Worm (Caenorhabditis elegans) whole organism, L2 larva: Measurements from ENCODE around the gene B0310.2.

Source experiments
- C34F6.9 ChIP-seq: fragments of 150-350 bp; optimal IDR thresholded peaks from 2 replicates; lab custom pipeline; 2014; ENCODE audit warnings: missing biosample characterization, missing genetic modification characterization
- F13H6.1 ChIP-seq: sonication (generic microtip); optimal IDR thresholded peaks from 2 replicates; lab custom pipeline; 2016; ENCODE audit warnings: missing genetic modification characterization, missing compliant biosample characterization
- R02D3.7 ChIP-seq: fragments of 150-350 bp; optimal IDR thresholded peaks from 2 replicates; lab custom pipeline; 2014; ENCODE audit warnings: missing biosample characterization, missing genetic modification characterization
- Y55F3AM.14 ChIP-seq: fragments of 200-800 bp; sonication (Bioruptor generic); optimal IDR thresholded peaks from 2 replicates; lab custom pipeline; 2018; ENCODE audit warnings: mild to moderate bottlenecking, missing genetic modification characterization, missing compliant biosample characterization
- ZK546.5 ChIP-seq: sonication (generic microtip); optimal IDR thresholded peaks from 2 replicates; lab custom pipeline; 2017; ENCODE audit warnings: missing biosample characterization, missing genetic modification characterization
- alr-1 ChIP-seq: fragments of 150-350 bp; optimal IDR thresholded peaks from 2 replicates; lab custom pipeline; 2014; ENCODE audit warnings: missing biosample characterization, missing genetic modification characterization
- aly-2 ChIP-seq: fragments of 150-350 bp; optimal IDR thresholded peaks from 2 replicates; lab custom pipeline; 2014; ENCODE audit warnings: missing biosample characterization, missing genetic modification characterization
- ama-1 ChIP-seq: fragments of 150-350 bp; optimal IDR thresholded peaks from 2 replicates; lab custom pipeline; 2018; ENCODE audit warnings: inconsistent platforms
- blmp-1 ChIP-seq: sonication (generic microtip); optimal IDR thresholded peaks from 2 replicates; lab custom pipeline; 2017; ENCODE audit warnings: missing genetic modification characterization, mild to moderate bottlenecking, missing compliant biosample characterization, antibody characterized with exemption, moderate library complexity; ENCODE audit not compliant: insufficient read depth
- ceh-16 ChIP-seq: fragments of 150-350 bp; optimal IDR thresholded peaks from 2 replicates; lab custom pipeline; 2014; ENCODE audit warnings: missing biosample characterization, missing genetic modification characterization
- ceh-82 ChIP-seq: fragments of 150-350 bp; optimal IDR thresholded peaks from 2 replicates; lab custom pipeline; 2014; ENCODE audit warnings: missing biosample characterization, missing genetic modification characterization
- crh-2 ChIP-seq: sonication (generic microtip); optimal IDR thresholded peaks from 2 replicates; lab custom pipeline; 2017; ENCODE audit warnings: missing biosample characterization, missing genetic modification characterization
- dmd-4 ChIP-seq: sonication (generic microtip); optimal IDR thresholded peaks from 2 replicates; lab custom pipeline; 2017; ENCODE audit warnings: missing biosample characterization, missing genetic modification characterization
- egl-27 ChIP-seq: sonication (generic microtip); optimal IDR thresholded peaks from 3 replicates; lab custom pipeline; 2017; ENCODE audit warnings: missing biosample characterization, missing genetic modification reagents, missing genetic modification characterization
- elt-1 ChIP-seq: fragments of 150-350 bp; optimal IDR thresholded peaks from 2 replicates; lab custom pipeline; 2014; ENCODE audit warnings: missing biosample characterization, missing genetic modification characterization
- elt-3 ChIP-seq: sonication (generic microtip); optimal IDR thresholded peaks from 2 replicates; lab custom pipeline; 2017; ENCODE audit warnings: missing biosample characterization, missing genetic modification characterization
- fos-1 ChIP-seq: fragments of 150-350 bp; optimal IDR thresholded peaks from 2 replicates; lab custom pipeline; 2014; ENCODE audit warnings: missing biosample characterization, missing genetic modification characterization
- gmeb-1 ChIP-seq: fragments of 150-350 bp; optimal IDR thresholded peaks from 2 replicates; lab custom pipeline; 2014; ENCODE audit warnings: missing biosample characterization, missing genetic modification characterization
- lin-11 ChIP-seq: fragments of 150-350 bp; sonication (generic microtip); optimal IDR thresholded peaks from 2 replicates; lab custom pipeline; 2014; ENCODE audit warnings: missing biosample characterization, missing genetic modification characterization, inconsistent platforms, mixed read lengths
- lin-13 ChIP-seq: fragments of 150-350 bp; optimal IDR thresholded peaks from 2 replicates; lab custom pipeline; 2014; ENCODE audit warnings: missing biosample characterization, missing genetic modification reagents, missing genetic modification characterization
- lin-39 ChIP-seq: fragments of 150-350 bp; optimal IDR thresholded peaks from 2 replicates; lab custom pipeline; 2014; ENCODE audit warnings: missing biosample characterization, missing genetic modification reagents, missing genetic modification characterization
- lsy-2 ChIP-seq, 2 experiments: fragments of 150-350 bp in 1 of 2; sonication (generic microtip) in 1 of 2; optimal IDR thresholded peaks; 2 replicates each; lab custom pipeline; 2014 to 2017; ENCODE audit warnings: missing biosample characterization in 2 of 2, missing genetic modification characterization in 2 of 2
- mab-5 ChIP-seq: fragments of 150-350 bp; optimal IDR thresholded peaks from 2 replicates; lab custom pipeline; 2014; ENCODE audit warnings: missing biosample characterization, missing genetic modification characterization
- mbf-1 ChIP-seq: sonication (generic microtip); optimal IDR thresholded peaks from 2 replicates; lab custom pipeline; 2017; ENCODE audit warnings: missing biosample characterization, missing genetic modification characterization
- mdl-1 ChIP-seq, 2 experiments: fragments of 150-350 bp in 1 of 2; sonication (generic microtip) in 1 of 2; optimal IDR thresholded peaks; 2 replicates each; lab custom pipeline; 2017; ENCODE audit warnings: missing biosample characterization in 2 of 2, missing genetic modification characterization in 2 of 2
- nhr-10 ChIP-seq: sonication (generic microtip); optimal IDR thresholded peaks from 2 replicates; lab custom pipeline; 2017; ENCODE audit warnings: missing biosample characterization, missing genetic modification characterization
- nhr-11 ChIP-seq: fragments of 150-350 bp; optimal IDR thresholded peaks from 2 replicates; lab custom pipeline; 2014; ENCODE audit warnings: missing biosample characterization, missing genetic modification characterization
- nhr-12 ChIP-seq: fragments of 150-350 bp; optimal IDR thresholded peaks from 2 replicates; lab custom pipeline; 2014; ENCODE audit warnings: missing biosample characterization, missing genetic modification characterization
- nhr-129 ChIP-seq: fragments of 150-350 bp; optimal IDR thresholded peaks from 2 replicates; lab custom pipeline; 2014; ENCODE audit warnings: missing biosample characterization, missing genetic modification characterization
- nhr-21 ChIP-seq: fragments of 150-350 bp; optimal IDR thresholded peaks from 2 replicates; lab custom pipeline; 2014; ENCODE audit warnings: missing biosample characterization, missing genetic modification characterization
- nhr-237 ChIP-seq: fragments of 150-350 bp; optimal IDR thresholded peaks from 2 replicates; lab custom pipeline; 2014; ENCODE audit warnings: missing biosample characterization, missing genetic modification characterization
- nhr-25 ChIP-seq: fragments of 150-350 bp; sonication (generic microtip); optimal IDR thresholded peaks from 3 replicates; lab custom pipeline; 2014; ENCODE audit warnings: missing biosample characterization, missing genetic modification characterization
- nhr-6 ChIP-seq: fragments of 150-350 bp; optimal IDR thresholded peaks from 2 replicates; lab custom pipeline; 2014; ENCODE audit warnings: missing biosample characterization, missing genetic modification characterization
- nhr-77 ChIP-seq: fragments of 150-350 bp; optimal IDR thresholded peaks from 2 replicates; lab custom pipeline; 2014; ENCODE audit warnings: missing biosample characterization, missing genetic modification characterization
- peb-1 ChIP-seq: fragments of 150-350 bp; optimal IDR thresholded peaks from 2 replicates; lab custom pipeline; 2014; ENCODE audit warnings: missing biosample characterization, missing genetic modification characterization
- sem-4 ChIP-seq: fragments of 150-350 bp; optimal IDR thresholded peaks from 2 replicates; lab custom pipeline; 2014; ENCODE audit warnings: missing biosample characterization, missing genetic modification reagents, missing genetic modification characterization
- skn-1 ChIP-seq: sonication (generic microtip); optimal IDR thresholded peaks from 2 replicates; lab custom pipeline; 2017; ENCODE audit warnings: missing biosample characterization, missing genetic modification characterization
- sma-3 ChIP-seq: sonication (generic microtip); optimal IDR thresholded peaks from 2 replicates; lab custom pipeline; 2016; ENCODE audit warnings: missing genetic modification reagents, missing genetic modification characterization, missing compliant biosample characterization
- sma-9 ChIP-seq, 2 experiments: fragments of 150-350 bp in 1 of 2; sonication (generic microtip) in 1 of 2; optimal IDR thresholded peaks; 2 replicates each; lab custom pipeline; 2014 to 2016; ENCODE audit warnings: missing genetic modification characterization in 2 of 2, mild to moderate bottlenecking in 1 of 2, missing biosample characterization in 1 of 2, missing compliant biosample characterization in 1 of 2, missing genetic modification reagents in 1 of 2, moderate library complexity in 1 of 2
- unc-39 ChIP-seq: fragments of 150-350 bp; optimal IDR thresholded peaks from 2 replicates; lab custom pipeline; 2014; ENCODE audit warnings: missing biosample characterization, missing genetic modification characterization
- unc-55 ChIP-seq: fragments of 150-350 bp; sonication (generic microtip); optimal IDR thresholded peaks from 3 replicates; lab custom pipeline; 2014; ENCODE audit warnings: missing biosample characterization, missing genetic modification reagents, missing genetic modification characterization
- unc-62 ChIP-seq: fragments of 150-350 bp; optimal IDR thresholded peaks from 2 replicates; lab custom pipeline; 2014; ENCODE audit warnings: missing biosample characterization, missing genetic modification reagents, missing genetic modification characterization
- ztf-1 ChIP-seq: fragments of 200-800 bp; sonication (Bioruptor generic); conservative IDR thresholded peaks from 2 replicates; pipeline ENCODE4 v1.3.6; 2022; ENCODE audit warnings: missing genetic modification characterization, missing compliant biosample characterization
- ztf-11 ChIP-seq: sonication (generic microtip); optimal IDR thresholded peaks from 2 replicates; lab custom pipeline; 2017; ENCODE audit warnings: missing biosample characterization, missing genetic modification characterization
- ztf-4 ChIP-seq: fragments of 150-350 bp; optimal IDR thresholded peaks from 2 replicates; lab custom pipeline; 2014; ENCODE audit warnings: missing biosample characterization, missing genetic modification characterization

The B0310.2 gene

DNA sequence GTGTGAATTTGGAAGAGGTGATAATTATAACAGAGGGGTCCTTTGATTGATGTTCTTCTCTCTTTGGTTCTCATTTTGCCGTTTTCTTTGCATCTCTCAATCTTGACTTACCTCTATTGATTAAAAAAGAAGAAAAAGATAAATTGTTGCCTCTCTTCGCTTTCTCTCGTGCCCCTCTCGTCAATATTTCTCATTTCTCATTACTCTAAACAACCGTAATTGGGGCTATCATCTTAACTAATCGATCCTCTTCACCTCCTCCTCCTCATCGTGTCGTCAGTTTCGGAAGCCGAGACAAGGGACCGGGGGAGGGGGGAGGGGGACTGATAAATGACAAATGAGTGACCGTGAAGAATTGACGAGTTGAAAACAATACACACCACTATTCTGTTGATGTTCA is 8.1 kb downstream of the B0310.2 start:
- TF ChIP-seq sma-3 (GFP tag; lab: Kevin White, UChicago), result peak; percentile 27
- TF ChIP-seq aly-2 (tag; lab: Kevin White, UChicago), result no peak
- TF ChIP-seq skn-1 (tag; lab: Kevin White, UChicago), result no peak
- TF ChIP-seq fos-1 (tag; lab: Kevin White, UChicago), result no peak
- peak in 1 of 2 experiments; percentile 30 for TF ChIP-seq lsy-2 (tag; optimal IDR thresholded peaks at IDR 0.05; lab: Kevin White, UChicago)
- TF ChIP-seq ama-1, result no peak
- TF ChIP-seq mbf-1 (tag; lab: Kevin White, UChicago), result no peak
- peak; percentile 7 for TF ChIP-seq blmp-1 (tag; lab: Kevin White, UChicago)
- no peak for TF ChIP-seq unc-62
- no peak for TF ChIP-seq lin-39
- TF ChIP-seq gmeb-1 (tag; lab: Kevin White, UChicago), result peak; percentile 11
- no peak for TF ChIP-seq unc-39 (tag; lab: Kevin White, UChicago)
- no peak for TF ChIP-seq mdl-1 (tag; optimal IDR thresholded peaks at IDR 0.05; lab: Kevin White, UChicago)
- TF ChIP-seq mab-5 (tag; lab: Kevin White, UChicago), result no peak
- peak; percentile 60 for TF ChIP-seq nhr-25 (tag; lab: Kevin White, UChicago)
- no peak for TF ChIP-seq crh-2 (tag; lab: Kevin White, UChicago)
- TF ChIP-seq nhr-11 (tag; lab: Kevin White, UChicago), result no peak
- no peak for TF ChIP-seq alr-1
- no peak for TF ChIP-seq nhr-6 (tag; lab: Kevin White, UChicago)
- peak; percentile 13 for TF ChIP-seq nhr-21
- TF ChIP-seq elt-1 (tag; lab: Kevin White, UChicago), result no peak
- no peak for TF ChIP-seq ZK546.5 (tag; lab: Kevin White, UChicago)
- TF ChIP-seq nhr-10 (tag; lab: Kevin White, UChicago), result no peak
- TF ChIP-seq sma-9 (GFP tag; optimal IDR thresholded peaks at IDR 0.05; lab: Kevin White, UChicago), result peak; percentile 16
- TF ChIP-seq sma-9 (tag; optimal IDR thresholded peaks at IDR 0.05; lab: Kevin White, UChicago), result no peak
- TF ChIP-seq unc-55 (GFP tag; lab: Kevin White, UChicago), result no peak
- TF ChIP-seq nhr-12 (tag; lab: Kevin White, UChicago), result no peak
- no peak for TF ChIP-seq dmd-4 (tag; lab: Kevin White, UChicago)
- no peak for TF ChIP-seq Y55F3AM.14 (GFP tag; lab: Kevin White, UChicago)
- TF ChIP-seq sem-4, result no peak
- no peak for TF ChIP-seq nhr-129
- TF ChIP-seq ztf-4 (tag; lab: Kevin White, UChicago), result no peak
- TF ChIP-seq elt-3 (tag; lab: Kevin White, UChicago), result no peak

DNA sequence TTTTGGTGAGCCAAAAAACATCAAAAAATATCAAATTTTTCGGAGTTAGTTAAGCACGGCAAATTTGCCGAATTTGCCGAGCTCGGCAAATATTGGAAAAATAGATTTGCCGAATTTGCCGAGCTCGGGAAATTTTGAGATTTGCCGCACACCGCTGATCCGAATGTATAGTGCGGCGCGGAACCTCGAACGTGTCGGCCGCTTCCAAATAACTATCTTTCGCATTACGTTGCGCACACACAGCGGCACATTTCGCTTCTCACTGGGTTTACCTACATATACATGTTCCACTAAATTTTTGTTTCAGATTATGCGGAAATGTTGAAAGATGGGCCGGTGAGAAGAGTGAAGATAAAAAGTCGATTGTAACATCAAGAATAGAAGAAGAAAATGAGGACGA is 10.0 kb downstream of the B0310.2 start:
- TF ChIP-seq alr-1 (no peak), lin-11 (no peak), ztf-4 (tag; lab: Kevin White, UChicago) (no peak), sma-3 (GFP tag; lab: Kevin White, UChicago) (no peak), nhr-77 (no peak), R02D3.7 (no peak), nhr-11 (tag; lab: Kevin White, UChicago) (no peak), nhr-6 (tag; lab: Kevin White, UChicago) (no peak), F13H6.1 (tag; lab: Kevin White, UChicago) (no peak), nhr-21 (no peak), egl-27 (tag; lab: Kevin White, UChicago) (no peak), nhr-12 (tag; lab: Kevin White, UChicago) (no peak), nhr-10 (tag; lab: Kevin White, UChicago) (no peak), blmp-1 (tag; lab: Kevin White, UChicago) (no peak), C34F6.9 (tag; lab: Kevin White, UChicago) (no peak)
- TF ChIP-seq, all 48 proteins: peak for 0

DNA sequence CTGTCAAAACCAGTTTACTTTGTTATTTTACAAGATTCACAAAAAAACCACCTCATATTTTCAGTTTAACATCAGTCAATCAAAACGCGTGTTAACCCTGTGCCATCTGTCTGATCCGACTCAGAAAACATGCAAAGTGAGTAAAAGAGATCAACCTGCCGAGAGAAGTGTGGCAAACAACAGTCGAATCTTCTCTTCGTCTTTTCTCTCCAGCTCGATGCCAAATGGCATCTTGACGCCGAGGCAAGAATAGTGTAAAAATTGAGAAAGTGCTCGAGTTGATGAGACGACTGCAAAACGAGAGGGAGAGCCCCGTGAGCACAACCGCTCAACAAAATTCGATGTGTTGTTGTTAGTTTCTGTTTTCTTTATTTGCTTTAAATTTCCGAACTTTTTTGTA is 13.8 kb downstream of the B0310.2 start, which contains the start of gene B0310.1:
TSS of gene B0310.1 (plus strand) at position 310 of the 400 bp plus-strand sequence.
- TF ChIP-seq ama-1, result no peak
- peak; percentile 51 for TF ChIP-seq nhr-129

DNA sequence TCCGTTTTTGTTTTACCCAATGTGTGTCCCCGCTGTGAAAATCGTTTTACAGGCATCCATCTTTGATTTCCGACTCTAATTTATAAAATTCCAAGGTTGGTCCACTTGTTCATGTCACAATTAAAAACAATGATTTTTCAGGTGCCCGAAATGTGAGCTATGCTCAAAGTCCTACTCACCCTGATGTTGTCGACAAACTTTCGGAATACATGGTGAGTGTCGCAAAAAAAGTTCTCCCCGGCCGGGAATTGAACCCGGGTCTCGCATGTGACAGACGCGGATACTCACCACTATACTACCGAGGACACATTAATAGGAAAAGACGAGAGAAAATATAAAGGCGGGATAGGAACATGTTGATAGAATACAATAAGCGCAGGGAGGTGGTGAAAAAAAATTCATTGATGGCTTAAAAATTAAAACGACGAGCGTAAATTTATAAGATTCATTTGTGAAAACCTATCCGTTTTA is 17.1 kb downstream of the B0310.2 start, which contains the start of gene egl-17:
TSS of gene egl-17 (plus strand) at position 51 of the 471 bp plus-strand sequence.
- TF ChIP-seq nhr-21 (peak; percentile 61), lin-13 (peak; percentile 52), nhr-237 (tag; lab: Kevin White, UChicago) (no peak), mab-5 (tag; lab: Kevin White, UChicago) (no peak), lsy-2 (tag; optimal IDR thresholded peaks at IDR 0.05; lab: Kevin White, UChicago) (peak in 1 of 2 experiments; percentile 43), peb-1 (no peak), gmeb-1 (tag; lab: Kevin White, UChicago) (peak; percentile 66), blmp-1 (tag; lab: Kevin White, UChicago) (no peak), ztf-11 (tag; lab: Kevin White, UChicago) (no peak), elt-1 (tag; lab: Kevin White, UChicago) (no peak), skn-1 (tag; lab: Kevin White, UChicago) (peak; percentile 56), aly-2 (tag; lab: Kevin White, UChicago) (no peak), ama-1 (no peak), crh-2 (tag; lab: Kevin White, UChicago) (peak; percentile 71), unc-39 (tag; lab: Kevin White, UChicago) (no peak), ztf-1 (GFP tag; lab: Robert Waterston, UW) (no peak), ZK546.5 (tag; lab: Kevin White, UChicago) (no peak), ceh-82 (tag; lab: Kevin White, UChicago) (no peak), elt-3 (tag; lab: Kevin White, UChicago) (no peak), nhr-6 (tag; lab: Kevin White, UChicago) (peak; percentile 20), ceh-16 (tag; lab: Kevin White, UChicago) (no peak), alr-1 (no peak), sma-3 (GFP tag; lab: Kevin White, UChicago) (peak; percentile 74), F13H6.1 (tag; lab: Kevin White, UChicago) (peak; percentile 56), sem-4 (peak; percentile 16)
